Fruit fly (Drosophila melanogaster): ENCODE measurements around the gene CG31139.

Gene CG31139

DNA sequence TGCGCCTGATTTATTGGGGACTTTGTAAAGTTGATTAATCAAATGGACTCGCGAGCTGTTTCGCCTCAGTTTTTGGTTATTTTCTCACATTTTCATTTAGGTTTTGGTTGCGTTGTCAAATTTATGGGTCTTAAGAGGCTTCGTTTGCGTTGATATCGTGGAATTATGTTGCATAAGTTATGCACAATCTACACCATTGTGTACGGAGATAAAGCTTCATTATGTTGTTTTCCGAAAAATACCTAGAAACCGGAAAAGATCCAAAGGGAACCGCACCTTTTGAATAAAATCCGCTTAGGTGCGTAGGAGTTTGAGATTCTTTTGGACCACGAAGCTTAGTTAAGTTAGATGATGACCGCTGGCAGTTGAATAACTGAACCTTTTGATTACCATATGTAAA is 8.3 kb upstream of the CG31139 start:
- no peak for TF ChIP-seq CG17801 (GFP tag; optimal IDR thresholded peaks at IDR 0.05; ENCODE audit: partially characterized antibody)

DNA sequence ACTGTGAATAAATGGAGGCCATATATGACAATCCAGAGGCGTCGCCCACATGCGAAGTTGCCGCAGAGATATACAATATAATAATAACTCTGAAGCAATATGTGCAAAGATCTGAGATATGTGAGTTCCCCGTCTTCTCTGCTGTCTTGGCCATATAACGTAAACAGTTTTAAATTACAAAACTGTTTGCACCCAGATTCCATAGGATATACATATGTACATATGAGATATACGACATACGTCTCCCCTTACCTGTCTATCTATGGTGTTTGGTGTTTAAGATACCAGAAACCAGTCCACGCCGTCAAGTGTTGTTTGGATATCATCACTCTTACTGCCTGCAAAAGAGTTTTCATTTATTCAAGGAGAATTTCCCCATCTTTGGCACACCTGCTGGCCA is 7.4 kb upstream of the CG31139 start:
- no peak for TF ChIP-seq CG17801 (GFP tag; optimal IDR thresholded peaks at IDR 0.05; ENCODE audit: partially characterized antibody)

DNA sequence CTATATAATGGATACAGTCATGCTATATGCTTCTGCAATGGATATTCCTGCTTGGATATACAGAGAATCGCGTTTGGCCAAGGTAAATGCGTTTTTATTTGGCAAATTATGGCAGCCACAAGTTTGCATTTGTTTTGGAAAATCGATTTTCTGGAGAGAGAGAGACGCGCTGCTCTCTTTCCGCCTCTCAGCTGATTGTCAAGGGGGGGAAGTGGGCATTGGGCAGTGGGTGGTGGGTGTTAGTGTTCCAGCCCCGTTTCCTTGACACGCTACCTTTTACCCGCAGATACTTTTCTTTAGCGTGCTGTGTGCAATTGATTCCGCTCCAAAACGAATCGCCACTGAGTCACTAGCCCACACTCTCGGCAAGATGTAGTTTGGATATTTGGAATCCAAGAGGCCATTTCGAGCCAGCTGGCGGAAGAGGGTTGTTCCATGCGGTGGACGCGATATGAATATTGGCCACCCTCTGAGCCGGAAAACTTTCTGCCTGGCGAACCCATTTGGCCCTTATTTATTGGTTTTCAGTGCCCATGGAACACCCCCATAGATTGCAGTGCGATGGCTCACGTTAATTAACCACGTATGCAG is 6.4 kb upstream of the CG31139 start:
- TF ChIP-seq CG17801 (GFP tag; optimal IDR thresholded peaks at IDR 0.05; ENCODE audit: partially characterized antibody) = no peak

DNA sequence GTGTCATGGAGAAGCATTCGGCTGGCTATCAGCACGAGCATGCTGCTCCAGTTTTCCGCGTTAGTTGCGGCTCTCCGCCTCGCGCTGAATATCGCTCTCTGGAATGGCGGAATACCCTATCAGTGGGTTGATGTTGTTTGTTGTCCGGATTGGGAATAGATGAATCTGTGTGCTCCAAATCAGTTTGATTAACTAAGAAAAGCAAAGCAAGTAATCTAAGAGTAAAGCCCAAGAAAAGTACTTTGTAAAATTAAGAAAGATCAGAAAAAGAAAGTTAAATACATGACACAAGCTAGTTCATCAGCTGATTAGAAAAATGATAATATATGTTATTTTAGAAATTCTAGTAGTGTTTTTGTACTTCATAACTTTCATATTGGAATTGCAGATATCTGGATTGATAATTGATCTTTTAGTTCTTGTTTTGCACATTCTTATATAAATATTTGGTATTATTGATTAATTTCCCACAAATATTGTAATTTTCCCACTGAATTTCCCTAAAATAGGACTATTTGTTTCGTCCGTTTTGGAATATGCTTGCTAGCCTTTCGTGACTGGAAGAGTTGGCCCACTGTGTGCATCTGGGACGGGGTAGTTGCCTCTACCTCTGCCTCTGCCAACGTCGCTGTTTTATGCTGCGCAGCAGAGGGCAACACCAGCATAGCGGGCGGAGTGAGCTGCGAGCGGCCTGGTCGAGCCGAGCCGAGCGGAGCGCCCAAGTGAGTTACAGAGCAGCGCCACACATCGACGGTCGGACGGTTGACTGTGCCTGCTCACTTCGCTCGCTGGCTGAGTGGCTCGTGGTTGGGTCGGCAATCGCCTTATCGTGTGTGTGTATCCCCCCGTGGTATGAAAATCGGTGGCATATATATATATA is 5.3 kb upstream of the CG31139 start:
- no peak for TF ChIP-seq CG17801 (GFP tag; optimal IDR thresholded peaks at IDR 0.05; ENCODE audit: partially characterized antibody)

DNA sequence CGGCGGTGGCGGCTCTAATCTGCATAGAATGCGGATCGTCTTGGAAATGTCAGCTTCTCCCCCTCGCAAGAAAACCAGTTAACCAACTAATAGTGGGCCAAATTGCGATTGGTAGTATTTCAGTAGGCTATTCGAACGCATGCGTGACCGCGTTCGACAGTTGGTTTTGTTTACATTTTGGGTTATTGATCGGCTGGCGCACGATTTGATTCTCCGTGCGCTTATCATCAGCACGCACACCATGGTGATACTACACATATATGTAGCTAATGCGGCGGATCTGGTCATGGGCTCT is 4.7 kb upstream of the CG31139 start:
- TF ChIP-seq CG17801 (GFP tag; optimal IDR thresholded peaks at IDR 0.05; ENCODE audit: partially characterized antibody) = no peak

DNA sequence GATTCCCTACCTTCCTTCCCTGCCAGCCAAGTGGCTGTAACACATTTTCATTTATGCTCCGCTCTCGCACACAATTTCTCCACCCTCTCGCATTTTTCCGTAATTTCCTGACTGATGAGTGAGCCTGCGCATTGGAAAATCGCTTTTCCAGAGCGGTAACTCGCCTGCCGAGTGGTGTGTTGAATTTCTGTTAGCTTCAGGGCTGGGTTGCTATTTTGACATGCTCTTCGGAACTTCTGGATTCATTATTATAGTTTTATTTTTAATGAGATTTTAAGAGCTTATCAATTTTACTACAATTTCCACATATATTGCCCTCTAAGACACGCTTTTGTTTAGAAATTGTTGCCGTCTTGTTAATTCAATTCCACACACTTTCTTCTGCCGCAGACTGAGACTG is 4.1 kb upstream of the CG31139 start:
- TF ChIP-seq CG17801 (GFP tag; optimal IDR thresholded peaks at IDR 0.05; ENCODE audit: partially characterized antibody) = no peak

DNA sequence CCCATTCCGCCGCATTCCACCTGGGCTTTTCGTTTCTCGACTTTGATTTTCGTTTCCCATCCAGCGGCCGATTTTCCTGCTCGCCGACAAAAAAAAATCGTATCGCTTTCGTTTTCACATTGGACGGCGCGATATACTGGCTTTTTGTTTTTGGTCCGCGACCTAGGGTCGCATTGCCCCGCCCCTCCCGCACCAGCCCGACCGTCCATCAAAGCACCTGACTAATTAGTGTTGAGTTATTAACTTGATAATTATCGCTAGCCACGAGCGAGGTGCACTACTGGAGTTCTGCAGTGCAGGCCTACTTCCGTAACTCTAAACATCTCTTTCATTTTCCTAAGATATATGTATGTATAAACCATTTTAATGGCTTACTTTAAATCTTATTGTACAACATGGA is 2.8 kb upstream of the CG31139 start:
- TF ChIP-seq CG17801 (GFP tag; optimal IDR thresholded peaks at IDR 0.05; ENCODE audit: partially characterized antibody) = no peak

DNA sequence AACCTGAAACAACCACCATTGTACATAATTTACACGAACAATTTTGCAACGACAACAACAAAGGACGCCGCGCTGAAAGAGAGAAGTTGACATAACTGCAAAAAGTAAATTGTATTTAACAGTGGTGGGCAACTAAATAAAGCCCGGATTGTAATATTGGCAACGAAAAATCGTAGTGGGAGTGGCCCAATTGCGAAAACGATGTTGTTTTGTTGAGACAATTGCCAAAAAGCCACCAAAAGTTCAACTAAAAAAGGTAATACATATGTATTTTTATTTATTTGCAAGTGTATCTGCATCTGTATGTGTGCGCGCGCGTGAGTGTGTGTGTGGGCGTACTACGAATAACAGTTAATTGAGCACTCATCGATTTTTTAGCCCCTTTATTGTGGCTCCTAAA is 2.3 kb upstream of the CG31139 start:
- TF ChIP-seq CG17801 (GFP tag; optimal IDR thresholded peaks at IDR 0.05; ENCODE audit: partially characterized antibody) = no peak

DNA sequence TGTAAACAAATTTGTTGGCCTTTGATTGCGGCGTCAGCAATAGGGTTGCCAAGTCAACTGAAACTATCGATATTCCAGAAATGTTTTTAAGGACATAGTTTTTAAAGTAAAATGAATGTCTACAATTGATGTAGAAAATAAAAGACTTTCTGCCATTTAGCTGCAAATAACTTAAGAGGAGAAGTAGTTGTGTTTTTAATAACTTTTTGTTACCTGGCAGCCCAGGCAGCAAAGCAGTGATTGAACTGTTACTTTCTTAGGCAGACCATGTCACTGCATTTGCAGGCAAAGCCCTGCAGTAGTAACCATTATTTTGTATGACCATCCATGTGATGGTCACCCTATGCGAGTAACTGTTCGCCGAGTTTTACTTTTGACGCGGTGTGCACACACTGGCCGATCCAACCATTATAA is 1.7 kb upstream of the CG31139 start, which contains the start of the genes rumi, CG7029 and Usp12-46:
Gene rumi (minus strand): TSS at position 64 of the 414 bp plus-strand sequence.
Gene CG7029 (plus strand): TSS at position 368 of the 414 bp plus-strand sequence.
Gene Usp12-46 (plus strand): TSS at position 368 of the 414 bp plus-strand sequence.
- peak; percentile 67 for TF ChIP-seq CG17801 (GFP tag; optimal IDR thresholded peaks at IDR 0.05; ENCODE audit: partially characterized antibody)

DNA sequence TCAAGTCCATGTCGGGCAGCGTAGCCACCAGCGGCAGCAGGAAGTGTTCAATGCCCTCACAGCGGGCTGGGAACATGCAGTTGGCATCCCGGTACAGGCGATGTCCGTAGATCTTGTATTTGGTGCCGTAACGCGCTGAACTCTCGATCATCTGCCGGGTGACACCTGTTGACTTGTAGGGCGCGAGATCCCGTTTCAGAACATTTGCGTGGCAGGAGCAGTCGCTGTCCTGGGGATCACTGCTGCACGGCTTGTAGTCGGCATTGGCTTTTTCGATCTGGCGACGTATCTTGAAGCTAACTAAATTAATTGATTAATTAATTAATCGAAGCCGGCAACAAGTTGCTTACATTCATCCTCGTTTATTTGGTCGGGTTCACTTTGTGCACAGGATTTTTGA is 1.2 kb upstream of the CG31139 start:
- TF ChIP-seq CG17801 (GFP tag; optimal IDR thresholded peaks at IDR 0.05; ENCODE audit: partially characterized antibody) = no peak

DNA sequence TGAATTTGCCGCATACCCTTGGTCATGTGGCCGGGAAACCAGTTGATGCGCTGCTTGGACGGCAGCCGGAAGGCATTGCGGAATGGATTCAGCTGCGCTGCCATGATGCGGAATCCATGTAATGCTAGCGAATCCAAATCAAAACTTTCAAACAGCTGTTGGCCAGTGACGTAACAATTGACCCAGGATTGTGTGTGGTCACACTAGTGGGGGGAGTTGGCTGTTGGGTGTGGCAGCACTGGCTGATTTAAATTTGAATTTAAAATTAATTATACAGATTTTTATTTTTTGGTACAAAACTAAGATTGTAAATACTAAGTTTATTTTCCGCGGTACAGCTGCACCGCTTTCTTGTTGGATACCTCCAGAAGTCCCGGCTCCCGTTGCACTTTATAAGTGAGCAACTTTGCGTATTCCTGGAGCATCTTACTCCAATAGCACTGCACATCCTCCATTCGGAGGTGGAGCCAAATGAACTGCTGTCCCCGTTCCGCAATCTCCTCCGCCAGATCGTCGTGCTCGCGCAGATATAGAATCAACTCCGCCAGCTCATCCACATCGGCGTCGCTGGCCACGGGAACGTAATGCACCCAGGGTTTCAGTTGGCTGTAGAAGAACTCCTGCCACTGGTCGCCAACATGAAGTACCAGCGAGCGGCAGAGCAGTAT is 1.3 kb downstream of the CG31139 start, which contains the start of gene CG17141:
Gene CG17141 (minus strand): TSS at position 177 of the 668 bp plus-strand sequence.
- no peak for TF ChIP-seq CG17801 (GFP tag; optimal IDR thresholded peaks at IDR 0.05; ENCODE audit: partially characterized antibody)

DNA sequence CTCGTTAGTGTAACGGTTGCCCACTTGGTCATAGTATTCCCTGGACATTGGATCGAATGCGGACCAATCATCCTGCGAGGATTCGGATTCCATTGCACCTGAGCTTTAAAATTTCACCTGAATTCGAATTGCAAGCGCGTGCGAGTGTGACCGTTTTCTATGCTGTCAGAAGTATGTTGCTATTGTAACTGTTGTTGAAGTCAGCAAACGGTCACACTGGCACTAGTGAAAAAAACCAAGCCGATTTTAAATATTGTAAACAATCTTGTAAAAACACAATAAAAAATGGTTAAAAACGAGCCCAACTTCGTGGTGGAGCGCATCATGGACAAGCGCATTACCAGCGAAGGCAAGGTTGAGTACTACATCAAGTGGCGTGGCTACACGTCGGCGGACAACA is 3.4 kb downstream of the CG31139 start, which contains the start of the genes vret and HP1c:
Gene vret (minus strand): TSS at position 150 of the 400 bp plus-strand sequence.
Gene HP1c (plus strand): TSS at position 189 of the 400 bp plus-strand sequence.
- no peak for TF ChIP-seq CG17801 (GFP tag; optimal IDR thresholded peaks at IDR 0.05; ENCODE audit: partially characterized antibody)

DNA sequence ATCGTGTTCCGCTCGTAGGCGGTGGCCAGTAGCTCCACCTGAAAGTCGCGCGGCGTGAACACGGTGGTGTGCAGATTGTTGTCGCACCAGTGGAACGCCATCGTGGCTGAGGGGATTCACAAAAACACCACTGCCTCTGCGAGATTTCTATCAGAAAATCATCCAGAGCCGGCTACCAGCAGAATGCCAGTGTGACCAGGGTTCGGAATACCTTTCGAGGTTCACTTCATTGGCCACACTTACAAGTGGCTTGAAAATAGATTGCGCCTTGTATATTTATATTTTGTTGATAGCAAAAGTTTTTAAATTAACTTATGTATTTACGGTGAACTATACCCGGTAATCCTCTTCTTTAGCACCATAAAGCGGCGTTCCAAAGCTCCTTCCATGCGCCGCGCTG is 7.9 kb downstream of the CG31139 start, which contains the start of the genes Dcr-1 and CG6985:
Gene Dcr-1 (minus strand): TSS at position 162 of the 400 bp plus-strand sequence.
Gene CG6985 (plus strand): TSS at position 221 of the 400 bp plus-strand sequence.
- TF ChIP-seq CG17801 (GFP tag; optimal IDR thresholded peaks at IDR 0.05; ENCODE audit: partially characterized antibody) = no peak

DNA sequence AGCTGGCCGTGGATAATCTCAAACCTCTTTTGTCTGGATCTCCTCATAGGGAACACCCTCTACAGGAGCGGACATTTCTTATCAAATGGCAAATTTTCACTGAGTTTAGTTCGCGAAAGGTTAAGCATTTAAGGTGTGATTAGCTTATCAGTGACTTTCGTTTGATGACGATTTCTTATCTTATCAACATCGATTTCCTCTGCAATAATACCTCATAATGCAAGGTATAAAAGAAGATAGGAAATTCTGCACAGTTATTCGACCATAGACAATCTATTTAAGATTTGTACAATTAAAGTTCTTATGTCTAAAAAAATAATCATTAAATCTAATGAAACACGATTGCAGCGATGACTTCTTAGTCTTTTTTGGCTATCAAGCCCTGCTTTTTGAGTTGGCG is 15.1 kb downstream of the CG31139 start, which contains the start of gene Takl2:
Gene Takl2 (minus strand): TSS at position 101 of the 400 bp plus-strand sequence.
- TF ChIP-seq CG17801 (GFP tag; optimal IDR thresholded peaks at IDR 0.05; ENCODE audit: partially characterized antibody) = no peak

DNA sequence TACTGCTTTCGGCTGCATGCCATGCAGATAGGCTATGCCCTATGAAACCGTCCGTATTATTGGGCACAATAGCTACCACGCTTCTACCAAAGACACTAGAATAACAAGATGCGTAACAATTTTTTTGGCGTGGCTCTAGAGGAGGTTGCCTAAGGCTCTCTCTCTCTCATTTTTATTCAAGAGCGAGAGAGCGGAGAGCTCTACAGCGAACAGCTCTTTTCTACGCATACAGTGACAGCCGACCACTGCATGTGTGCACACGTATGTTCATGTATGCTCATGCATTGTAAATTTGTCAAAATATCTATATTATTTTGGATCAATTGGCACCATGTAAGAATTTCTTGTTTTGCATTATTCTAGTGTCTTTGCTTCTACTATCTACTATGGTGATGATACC is 15.9 kb downstream of the CG31139 start:
- no peak for TF ChIP-seq CG17801 (GFP tag; optimal IDR thresholded peaks at IDR 0.05; ENCODE audit: partially characterized antibody)

Data from ovary, adult (tissue).